Worm (Caenorhabditis elegans): Measurements from ENCODE around the gene bath-13.

DNA sequence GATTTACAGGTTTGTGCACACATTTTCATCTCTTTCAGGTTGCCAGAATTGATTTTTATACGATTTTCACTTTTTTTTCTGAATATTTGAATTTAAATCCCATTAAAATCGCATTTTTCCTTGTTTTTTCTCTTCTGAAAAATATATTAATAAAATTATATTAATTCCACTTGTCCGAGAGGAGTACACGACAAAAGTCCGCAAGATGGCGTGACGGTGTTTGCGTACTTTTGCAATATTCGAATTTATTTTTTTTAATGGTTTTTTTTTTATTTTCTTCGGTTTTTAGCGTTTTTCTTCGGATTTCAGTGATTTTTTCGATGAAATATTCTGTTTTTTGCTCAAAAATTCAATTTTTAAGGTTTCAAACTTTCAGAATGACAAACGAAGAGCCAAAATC, 43.0 kb upstream of the bath-13 start, which contains the start of gene usp-39:
- TF ChIP-seq skn-1 (tag; optimal IDR thresholded peaks at IDR 0.05) (no peak), zag-1 (tag; optimal IDR thresholded peaks at IDR 0.05) (no peak), nhr-6 (tag; optimal IDR thresholded peaks at IDR 0.05) (no peak)

Data from whole organism, L4 larva.